Worm (Caenorhabditis elegans) whole organism, young adult: ENCODE measurements around the gene F45H10.2.

Experiments used
- F10E7.11 ChIP-seq: sonication (generic microtip); optimal IDR thresholded peaks from 2 replicates; lab custom pipeline; 2017; ENCODE audit warnings: mild to moderate bottlenecking, missing genetic modification characterization, moderate library complexity, missing compliant biosample characterization
- F49E8.2 ChIP-seq: sonication (generic microtip); optimal IDR thresholded peaks from 3 replicates; lab custom pipeline; 2017; ENCODE audit warnings: missing genetic modification characterization, mild to moderate bottlenecking, missing compliant biosample characterization, antibody characterized with exemption, moderate library complexity; ENCODE audit not compliant: insufficient read depth
- Y53F4B.3 ChIP-seq: fragments of 200-800 bp; sonication (Bioruptor generic); IDR thresholded peaks from 2 replicates; pipeline ENCODE4 v1.3.6; 2022; ENCODE audit warnings: missing genetic modification reagents, missing genetic modification characterization, missing compliant biosample characterization
- Y67H2A.10 ChIP-seq: fragments of 200-800 bp; sonication (Bioruptor generic); conservative IDR thresholded peaks from 2 replicates; pipeline ENCODE4 v1.3.6; 2022; ENCODE audit warnings: missing genetic modification reagents, missing genetic modification characterization, missing compliant biosample characterization
- ama-1 ChIP-seq, 3 experiments: fragments of 150-350 bp in 1 of 3; sonication (generic microtip) in 2 of 3; optimal IDR thresholded peaks; 2 replicates each; lab custom pipeline; 2014 to 2018; ENCODE audit warnings: missing biosample characterization in 2 of 3, missing genetic modification characterization in 2 of 3, missing genetic modification reagents in 2 of 3
- aptf-3 ChIP-seq: fragments of 200-800 bp; sonication (Bioruptor generic); IDR thresholded peaks from 2 replicates; pipeline ENCODE4 v1.3.6; 2022; ENCODE audit warnings: missing genetic modification characterization, missing compliant biosample characterization
- cebp-2 ChIP-seq: fragments of 200-800 bp; sonication (Bioruptor generic); IDR thresholded peaks from 2 replicates; pipeline ENCODE4 v1.3.6; 2022; ENCODE audit warnings: missing genetic modification characterization, missing compliant biosample characterization
- hlh-26 ChIP-seq: fragments of 200-800 bp; sonication (Bioruptor generic); conservative IDR thresholded peaks from 2 replicates; pipeline ENCODE4 v1.3.6; 2022; ENCODE audit warnings: missing genetic modification reagents, missing genetic modification characterization, missing compliant biosample characterization
- hsf-1 ChIP-seq: fragments of 200-800 bp; sonication (Bioruptor generic); IDR thresholded peaks from 2 replicates; pipeline ENCODE4 v1.3.6; 2022; ENCODE audit warnings: missing genetic modification reagents, missing genetic modification characterization, missing compliant biosample characterization
- mel-28 ChIP-seq: sonication (generic microtip); optimal IDR thresholded peaks from 2 replicates; lab custom pipeline; 2016; ENCODE audit warnings: borderline replicate concordance, mild to moderate bottlenecking, missing genetic modification characterization, missing compliant biosample characterization
- nhr-179 ChIP-seq: sonication (generic microtip); optimal IDR thresholded peaks from 2 replicates; lab custom pipeline; 2016; ENCODE audit warnings: mild to moderate bottlenecking, missing genetic modification characterization, missing compliant biosample characterization
- pbrm-1 ChIP-seq: fragments of 200-800 bp; sonication (Bioruptor generic); IDR thresholded peaks from 2 replicates; pipeline ENCODE4 v1.3.6; 2022; ENCODE audit warnings: missing genetic modification reagents, missing genetic modification characterization, missing compliant biosample characterization
- unc-62 ChIP-seq: fragments of 150-350 bp; optimal IDR thresholded peaks from 2 replicates; lab custom pipeline; 2014; ENCODE audit warnings: missing biosample characterization, missing genetic modification reagents, missing genetic modification characterization

ce11 chrII:13494762-13495161, 1.9 kb upstream of the F45H10.2 start:
- TF ChIP-seq hlh-26 (GFP tag; lab: Robert Waterston, UW): no peak
- no peak for TF ChIP-seq F49E8.2 (tag; lab: Kevin White, UChicago)
- TF ChIP-seq aptf-3 (GFP tag; lab: Robert Waterston, UW): no peak
- TF ChIP-seq Y53F4B.3 (GFP tag; lab: Robert Waterston, UW): no peak
- TF ChIP-seq unc-62 (GFP tag; lab: Kevin White, UChicago): no peak
- no peak for TF ChIP-seq ama-1 (optimal IDR thresholded peaks at IDR 0.05; lab: Kevin White, UChicago)
- TF ChIP-seq ama-1 (GFP tag; optimal IDR thresholded peaks at IDR 0.05; lab: Kevin White, UChicago): no peak
- TF ChIP-seq Y67H2A.10 (GFP tag; lab: Robert Waterston, UW): no peak
- no peak for TF ChIP-seq cebp-2
- TF ChIP-seq hsf-1 (GFP tag; lab: Robert Waterston, UW): no peak
- TF ChIP-seq F10E7.11 (tag; lab: Kevin White, UChicago): no peak
- no peak for TF ChIP-seq pbrm-1 (GFP tag; lab: Robert Waterston, UW)
- no peak for TF ChIP-seq nhr-179 (tag; lab: Kevin White, UChicago)
- no peak for TF ChIP-seq mel-28 (tag; lab: Kevin White, UChicago)
